Worm (Caenorhabditis elegans) whole organism, L1 larva: ENCODE results near the gene C30H6.5.

Experiments
- C04F5.9 ChIP-seq: sonication (generic microtip); optimal IDR thresholded peaks from 2 replicates; lab custom pipeline; 2016; ENCODE audit warnings: missing genetic modification characterization, missing compliant biosample characterization
- C16A3.4 ChIP-seq: fragments of 150-350 bp; optimal IDR thresholded peaks from 2 replicates; lab custom pipeline; 2014; ENCODE audit warnings: missing biosample characterization, missing genetic modification characterization
- C34B4.2 ChIP-seq: sonication (generic microtip); optimal IDR thresholded peaks from 2 replicates; lab custom pipeline; 2017; ENCODE audit warnings: mild to moderate bottlenecking, missing genetic modification characterization, missing compliant biosample characterization
- F16B12.6 ChIP-seq: fragments of 150-350 bp; optimal IDR thresholded peaks from 2 replicates; lab custom pipeline; 2014; ENCODE audit warnings: missing biosample characterization, missing genetic modification characterization
- Y116A8C.19 ChIP-seq: sonication (generic microtip); optimal IDR thresholded peaks from 2 replicates; lab custom pipeline; 2016; ENCODE audit warnings: missing compliant biosample characterization, missing genetic modification characterization, borderline replicate concordance
- alr-1 ChIP-seq: fragments of 200-800 bp; sonication (Bioruptor generic); optimal IDR thresholded peaks from 2 replicates; lab custom pipeline; 2018; ENCODE audit warnings: borderline replicate concordance, mild to moderate bottlenecking, missing genetic modification characterization, missing compliant biosample characterization
- aly-2 ChIP-seq: fragments of 150-350 bp; optimal IDR thresholded peaks from 2 replicates; lab custom pipeline; 2014; ENCODE audit warnings: missing biosample characterization, missing genetic modification characterization
- ama-1 ChIP-seq: fragments of 150-350 bp; optimal IDR thresholded peaks from 2 replicates; lab custom pipeline; 2014
- ceh-8 ChIP-seq: fragments of 200-800 bp; sonication (Bioruptor generic); optimal IDR thresholded peaks from 2 replicates; lab custom pipeline; 2018; ENCODE audit warnings: mild to moderate bottlenecking, missing genetic modification characterization, moderate library complexity, missing compliant biosample characterization
- ceh-88 ChIP-seq: fragments of 200-800 bp; sonication (Bioruptor generic); IDR thresholded peaks from 2 replicates; pipeline ENCODE4 v1.3.6; 2022; ENCODE audit warnings: missing genetic modification characterization, missing compliant biosample characterization
- ceh-90 ChIP-seq: sonication (generic microtip); optimal IDR thresholded peaks from 2 replicates; lab custom pipeline; 2016; ENCODE audit warnings: missing genetic modification characterization, missing compliant biosample characterization
- efl-1 ChIP-seq, 4 experiments: fragments of 150-350 bp; optimal IDR thresholded peaks in 3 of 4; peaks in 1 of 4; 1 replicate in 1 of 4; 2 replicates in 3 of 4; lab custom pipeline; 2014; ENCODE audit warnings: missing biosample characterization in 2 of 4, missing genetic modification characterization in 2 of 4, missing genetic modification reagents in 2 of 4
- efl-3 ChIP-seq: fragments of 200-800 bp; sonication (Bioruptor generic); optimal IDR thresholded peaks from 2 replicates; lab custom pipeline; 2018; ENCODE audit warnings: mild to moderate bottlenecking, missing genetic modification characterization, missing compliant biosample characterization
- egl-27 ChIP-seq, 2 experiments: fragments of 150-350 bp in 1 of 2; sonication (generic microtip); optimal IDR thresholded peaks; 3 replicates each; lab custom pipeline; 2017 to 2018; ENCODE audit warnings: missing biosample characterization in 2 of 2, missing genetic modification characterization in 2 of 2, missing genetic modification reagents in 2 of 2
- elt-2 ChIP-seq: sonication (generic microtip); optimal IDR thresholded peaks from 2 replicates; lab custom pipeline; 2016; ENCODE audit warnings: missing genetic modification characterization, mild to moderate bottlenecking, inconsistent platforms, missing compliant biosample characterization, missing genetic modification reagents
- fkh-10 ChIP-seq: sonication (generic microtip); optimal IDR thresholded peaks from 2 replicates; lab custom pipeline; 2017; ENCODE audit warnings: missing biosample characterization, missing genetic modification reagents, missing genetic modification characterization
- fkh-4 ChIP-seq: sonication (generic microtip); optimal IDR thresholded peaks from 2 replicates; lab custom pipeline; 2016; ENCODE audit warnings: missing compliant biosample characterization, missing genetic modification characterization, borderline replicate concordance
- fos-1 ChIP-seq: fragments of 150-350 bp; optimal IDR thresholded peaks from 2 replicates; lab custom pipeline; 2014; ENCODE audit warnings: missing biosample characterization, missing genetic modification characterization
- jun-1 ChIP-seq: fragments of 150-350 bp; optimal IDR thresholded peaks from 2 replicates; lab custom pipeline; 2014; ENCODE audit warnings: missing biosample characterization, missing genetic modification reagents, missing genetic modification characterization
- lin-14 ChIP-seq: fragments of 200-800 bp; sonication (Bioruptor generic); optimal IDR thresholded peaks from 2 replicates; lab custom pipeline; 2018; ENCODE audit warnings: mild to moderate bottlenecking, missing genetic modification characterization, moderate library complexity, missing compliant biosample characterization
- lin-39 ChIP-seq: fragments of 150-350 bp; optimal IDR thresholded peaks from 2 replicates; lab custom pipeline; 2014; ENCODE audit warnings: missing biosample characterization, missing genetic modification reagents, missing genetic modification characterization
- lir-3 ChIP-seq: sonication (generic microtip); optimal IDR thresholded peaks from 2 replicates; lab custom pipeline; 2016; ENCODE audit warnings: mild to moderate bottlenecking, missing genetic modification characterization, moderate library complexity, missing compliant biosample characterization; ENCODE audit not compliant: poor library complexity
- mef-2 ChIP-seq: fragments of 150-350 bp; optimal IDR thresholded peaks from 2 replicates; lab custom pipeline; 2014; ENCODE audit warnings: missing biosample characterization, missing genetic modification characterization
- nhr-12 ChIP-seq: sonication (generic microtip); optimal IDR thresholded peaks from 2 replicates; lab custom pipeline; 2017; ENCODE audit warnings: missing biosample characterization, missing genetic modification characterization
- nhr-20 ChIP-seq: sonication (generic microtip); optimal IDR thresholded peaks from 2 replicates; lab custom pipeline; 2016; ENCODE audit warnings: mild to moderate bottlenecking, missing genetic modification characterization, missing compliant biosample characterization
- nhr-47 ChIP-seq: sonication (generic microtip); optimal IDR thresholded peaks from 2 replicates; lab custom pipeline; 2016; ENCODE audit warnings: mild to moderate bottlenecking, missing genetic modification characterization, moderate library complexity, missing compliant biosample characterization
- nhr-84 ChIP-seq: sonication (generic microtip); optimal IDR thresholded peaks from 2 replicates; lab custom pipeline; 2017; ENCODE audit warnings: missing biosample characterization, missing genetic modification characterization
- nhr-85 ChIP-seq: sonication (generic microtip); peaks from one replicate; lab custom pipeline; 2016; ENCODE audit warnings: missing genetic modification characterization, inconsistent platforms, missing compliant biosample characterization
- nhr-90 ChIP-seq: sonication (generic microtip); optimal IDR thresholded peaks from 2 replicates; lab custom pipeline; 2016; ENCODE audit warnings: mild to moderate bottlenecking, missing genetic modification characterization, missing compliant biosample characterization; ENCODE audit not compliant: poor library complexity
- pag-3 ChIP-seq: sonication (generic microtip); optimal IDR thresholded peaks from 2 replicates; lab custom pipeline; 2017; ENCODE audit warnings: missing genetic modification characterization, mild to moderate bottlenecking, missing compliant biosample characterization, antibody characterized with exemption, borderline replicate concordance; ENCODE audit not compliant: insufficient read depth
- pax-3 ChIP-seq: fragments of 200-800 bp; sonication (Bioruptor generic); optimal IDR thresholded peaks from 2 replicates; lab custom pipeline; 2018; ENCODE audit warnings: mild to moderate bottlenecking, missing genetic modification characterization, moderate library complexity, missing compliant biosample characterization
- pqm-1 ChIP-seq: sonication (generic microtip); optimal IDR thresholded peaks from 3 replicates; lab custom pipeline; 2017; ENCODE audit warnings: missing biosample characterization, missing genetic modification characterization
- skn-1 ChIP-seq: fragments of 150-350 bp; optimal IDR thresholded peaks from 2 replicates; lab custom pipeline; 2014; ENCODE audit warnings: missing biosample characterization, missing genetic modification characterization
- snu-23 ChIP-seq: sonication (generic microtip); optimal IDR thresholded peaks from 2 replicates; lab custom pipeline; 2016; ENCODE audit warnings: missing genetic modification characterization, missing compliant biosample characterization
- sptf-1 ChIP-seq: fragments of 150-350 bp; optimal IDR thresholded peaks from 2 replicates; lab custom pipeline; 2014; ENCODE audit warnings: missing biosample characterization, missing genetic modification characterization
- swsn-7 ChIP-seq: sonication (generic microtip); optimal IDR thresholded peaks from 2 replicates; lab custom pipeline; 2016; ENCODE audit warnings: missing genetic modification characterization, missing compliant biosample characterization
- tbx-2 ChIP-seq: sonication (generic microtip); optimal IDR thresholded peaks from 2 replicates; lab custom pipeline; 2016; ENCODE audit warnings: missing genetic modification characterization, missing compliant biosample characterization
- unc-130 ChIP-seq: fragments of 150-350 bp; optimal IDR thresholded peaks from 2 replicates; lab custom pipeline; 2017; ENCODE audit warnings: missing biosample characterization, missing genetic modification characterization, inconsistent platforms
- vab-15 ChIP-seq: sonication (generic microtip); optimal IDR thresholded peaks from 2 replicates; lab custom pipeline; 2017; ENCODE audit warnings: missing genotype, mild to moderate bottlenecking, missing genetic modification characterization, missing compliant biosample characterization
- xbp-1 ChIP-seq: sonication (generic microtip); optimal IDR thresholded peaks from 2 replicates; lab custom pipeline; 2016; ENCODE audit warnings: missing genetic modification characterization, missing compliant biosample characterization
- zag-1 ChIP-seq: fragments of 150-350 bp; optimal IDR thresholded peaks from 2 replicates; lab custom pipeline; 2014; ENCODE audit warnings: missing biosample characterization, missing genetic modification characterization
- ztf-4 ChIP-seq: fragments of 150-350 bp; optimal IDR thresholded peaks from 2 replicates; lab custom pipeline; 2014; ENCODE audit warnings: missing biosample characterization, missing genetic modification characterization

C30H6.5 gene

DNA sequence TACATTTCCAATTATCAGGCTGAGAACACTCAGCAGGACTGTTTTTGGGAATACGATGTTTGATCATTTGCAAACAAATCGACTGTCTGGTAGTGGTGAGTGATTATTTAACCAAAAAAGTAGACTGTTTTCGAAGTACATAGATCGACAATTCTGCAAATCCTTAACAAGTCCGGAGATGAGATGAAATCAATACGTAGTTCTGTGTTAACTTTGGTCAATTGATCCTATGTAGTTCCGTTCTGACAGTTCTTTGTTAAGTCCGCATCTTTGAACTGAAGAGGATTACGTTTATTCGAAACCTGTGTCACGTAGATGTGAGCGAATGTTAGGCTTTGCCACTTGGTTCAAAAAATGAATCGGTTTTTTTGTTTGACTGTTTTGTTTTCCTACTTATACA, 20.0 kb upstream of the C30H6.5 start, which contains the start of gene clec-199:
TSS of gene clec-199 (plus strand) at position 301 of the 400 bp plus-strand sequence.
- TF ChIP-seq sptf-1 (no peak), vab-15 (tag; lab: Kevin White, UChicago) (no peak), unc-130 (tag; lab: Kevin White, UChicago) (no peak), pqm-1 (tag; lab: Kevin White, UChicago) (no peak), C34B4.2 (no peak), lir-3 (tag; lab: Kevin White, UChicago) (no peak), xbp-1 (tag; lab: Kevin White, UChicago) (no peak), C04F5.9 (no peak), efl-3 (no peak)

DNA sequence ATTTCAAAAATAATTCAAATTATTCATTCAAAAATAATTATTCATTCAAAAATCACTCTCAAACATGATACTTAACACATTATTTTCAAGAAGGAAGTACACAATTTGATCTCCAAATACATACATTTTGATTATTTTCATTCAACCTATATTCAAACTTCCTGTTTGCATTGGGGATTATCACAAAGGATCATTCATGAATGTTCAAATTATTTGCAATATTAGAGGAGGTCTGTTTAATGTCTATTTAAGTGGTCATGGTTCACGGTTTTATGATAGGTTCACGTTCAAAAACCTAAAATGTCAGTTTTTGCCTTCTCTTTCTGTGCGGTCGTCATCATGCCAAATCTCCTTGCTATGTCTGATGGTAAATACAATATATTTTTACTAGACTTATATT, 10.4 kb upstream of the C30H6.5 start, which contains the start of gene clec-202:
TSS of gene clec-202 (plus strand) at position 301 of the 400 bp plus-strand sequence.
- TF ChIP-seq ceh-8 (GFP tag; lab: Kevin White, UChicago), result no peak
- no peak for TF ChIP-seq fkh-10 (GFP tag; lab: Kevin White, UChicago)

DNA sequence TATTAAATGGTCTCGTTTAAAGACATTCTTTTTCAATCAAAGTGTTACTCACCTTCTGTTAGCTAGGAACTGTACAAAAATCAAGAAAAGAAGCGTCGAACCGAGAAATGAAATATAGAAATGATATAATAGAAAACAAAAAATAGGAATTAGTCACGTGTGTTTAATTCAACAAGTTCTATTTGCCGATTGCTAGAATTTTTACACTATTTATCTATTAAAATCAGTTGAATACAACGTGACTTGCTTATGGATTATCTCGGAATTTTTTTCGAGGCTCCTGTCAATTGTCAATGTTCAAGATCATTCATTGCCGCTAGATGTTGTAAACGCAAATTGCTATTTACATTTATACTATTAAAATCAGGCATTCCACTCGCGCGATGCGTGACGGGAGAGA, 4.3 kb upstream of the C30H6.5 start, which contains the start of gene zipt-17:
TSS of gene zipt-17 (minus strand) at position 101 of the 400 bp plus-strand sequence.
- TF ChIP-seq nhr-84 (tag; lab: Kevin White, UChicago), result no peak
- TF ChIP-seq nhr-12 (tag; lab: Kevin White, UChicago), result no peak
- TF ChIP-seq zag-1 (tag; lab: Kevin White, UChicago), result no peak
- TF ChIP-seq alr-1 (tag; lab: Kevin White, UChicago), result no peak
- TF ChIP-seq aly-2 (tag; lab: Kevin White, UChicago), result no peak
- TF ChIP-seq fos-1 (tag; lab: Kevin White, UChicago), result no peak
- TF ChIP-seq fkh-4 (tag; lab: Kevin White, UChicago), result no peak

ce11 chrIV:17368292-17368691, 3.3 kb upstream of the C30H6.5 start, which contains the start of gene trh-1:
TSS of gene trh-1 (plus strand) at chrIV:17368592.
- TF ChIP-seq pax-3 (tag; lab: Kevin White, UChicago) (no peak), Y116A8C.19 (tag; lab: Kevin White, UChicago) (no peak), jun-1 (no peak), nhr-85 (tag; lab: Kevin White, UChicago) (no peak), elt-2 (no peak), egl-27 (tag; optimal IDR thresholded peaks at IDR 0.05; lab: Kevin White, UChicago) (no peak), ztf-4 (tag; lab: Kevin White, UChicago) (no peak)

DNA sequence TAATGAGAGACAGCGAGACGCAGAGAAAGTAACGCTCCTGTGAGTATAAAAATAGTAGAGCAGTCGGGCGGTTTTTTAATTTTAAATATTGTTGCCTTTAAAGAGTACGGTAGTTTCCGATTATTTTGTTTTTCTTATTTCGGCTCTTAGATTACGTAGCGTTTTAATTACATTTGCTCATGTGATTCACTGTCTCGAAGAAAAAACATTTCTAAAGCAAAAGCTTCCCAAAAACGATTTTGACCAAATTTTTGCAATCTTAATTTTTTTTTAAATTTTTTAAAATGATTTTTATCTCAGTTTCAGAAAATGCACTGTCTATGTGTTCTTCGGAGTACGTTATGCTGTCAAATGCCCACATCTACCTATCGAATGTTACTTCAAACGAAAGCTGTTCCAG, 4.6 kb downstream of the C30H6.5 start, which contains the start of gene haf-1:
TSS of gene haf-1 (plus strand) at position 301 of the 400 bp plus-strand sequence.
- TF ChIP-seq pag-3 (tag; lab: Kevin White, UChicago), result no peak
- TF ChIP-seq F16B12.6 (tag; lab: Kevin White, UChicago), result no peak
- no peak for TF ChIP-seq efl-1 (optimal IDR thresholded peaks at IDR 0.05; lab: Kevin White, UChicago)
- TF ChIP-seq efl-1 (GFP tag; optimal IDR thresholded peaks at IDR 0.05 in 1 of 2; lab: Kevin White, UChicago), result peak in 1 of 2 experiments; percentile 13
- no peak for TF ChIP-seq ama-1

DNA sequence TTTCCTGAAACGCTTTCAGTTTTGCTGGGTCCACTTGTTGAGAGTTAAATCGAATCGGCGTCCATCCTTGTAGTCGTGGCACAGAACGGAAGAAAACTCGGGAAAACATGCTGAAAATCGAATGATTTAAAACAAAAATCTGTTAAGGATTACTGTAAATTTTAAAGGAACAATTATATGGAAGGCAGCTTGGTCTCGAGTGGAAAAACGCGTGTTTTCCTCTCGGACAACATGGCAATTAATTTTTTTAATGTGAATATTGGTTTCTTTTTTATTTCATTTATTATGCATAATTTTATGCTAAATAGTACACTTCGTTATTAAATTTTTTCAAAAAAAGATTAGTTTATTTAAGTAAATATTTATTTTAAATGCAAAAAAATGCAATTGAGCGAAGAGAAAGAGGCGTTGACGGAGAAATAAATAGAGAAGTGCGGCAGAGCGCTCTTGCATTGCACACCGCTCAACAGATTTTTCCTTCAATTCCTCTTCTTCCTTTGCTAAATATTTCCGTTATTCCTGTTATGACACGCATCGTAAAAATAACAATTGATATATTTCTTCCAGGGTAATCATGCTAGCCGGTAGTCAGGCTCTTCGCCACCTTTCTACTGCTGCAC, 8.6 kb downstream of the C30H6.5 start, which contains the start of the genes C30H6.9 and dlat-2:
TSS of gene C30H6.9 (minus strand) at position 110 of the 620 bp plus-strand sequence.
TSS of gene dlat-2 (plus strand) at position 566 of the 620 bp plus-strand sequence.
- TF ChIP-seq lir-3 (tag; lab: Kevin White, UChicago) (no peak), snu-23 (GFP tag; lab: Kevin White, UChicago) (peak; percentile 15), ceh-90 (tag; lab: Kevin White, UChicago) (no peak), nhr-20 (tag; lab: Kevin White, UChicago) (peak; percentile 22), fkh-10 (GFP tag; lab: Kevin White, UChicago) (no peak), mef-2 (no peak), nhr-90 (tag; lab: Kevin White, UChicago) (peak; percentile 9), C16A3.4 (tag; lab: Kevin White, UChicago) (peak; percentile 11), Y116A8C.19 (tag; lab: Kevin White, UChicago) (no peak), lin-39 (tag; lab: Kevin White, UChicago) (no peak), swsn-7 (tag; lab: Kevin White, UChicago) (no peak), ama-1 (no peak), nhr-47 (tag; lab: Kevin White, UChicago) (peak; percentile 24), tbx-2 (no peak), skn-1 (tag; lab: Kevin White, UChicago) (peak; percentile 3), lin-14 (GFP tag; lab: Kevin White, UChicago) (no peak), ceh-88 (GFP tag; lab: Robert Waterston, UW) (no peak), aly-2 (tag; lab: Kevin White, UChicago) (no peak)
